Worm (Caenorhabditis elegans) whole organism, L4 larva: ENCODE results near the gene F59F5.3.

ENCODE experiments used
- F37D6.2 ChIP-seq: sonication (generic microtip); optimal IDR thresholded peaks from 2 replicates; lab custom pipeline; 2016; ENCODE audit warnings: mild to moderate bottlenecking, missing genetic modification characterization, missing compliant biosample characterization
- T26A8.4 ChIP-seq: fragments of 200-800 bp; sonication (Bioruptor generic); IDR thresholded peaks from 2 replicates; pipeline ENCODE4 v1.3.6; 2022; ENCODE audit warnings: missing genetic modification characterization, missing compliant biosample characterization
- Y48G9A.11 ChIP-seq: fragments of 200-800 bp; sonication (Bioruptor generic); IDR thresholded peaks from 2 replicates; pipeline ENCODE4 v1.3.6; 2022; ENCODE audit warnings: missing genetic modification reagents, missing genetic modification characterization, missing compliant biosample characterization
- Y5F2A.4 ChIP-seq: fragments of 200-800 bp; sonication (Bioruptor generic); optimal IDR thresholded peaks from 2 replicates; lab custom pipeline; 2018; ENCODE audit warnings: mild to moderate bottlenecking, missing genetic modification characterization, missing compliant biosample characterization
- Y75B8A.6 ChIP-seq: fragments of 200-800 bp; sonication (Bioruptor generic); IDR thresholded peaks from 2 replicates; pipeline ENCODE4 v1.3.6; 2022; ENCODE audit warnings: missing genetic modification reagents, missing genetic modification characterization, missing compliant biosample characterization
- ZK546.5 ChIP-seq, 2 experiments: sonication (generic microtip); optimal IDR thresholded peaks; 2 replicates each; lab custom pipeline; 2017; ENCODE audit warnings: missing biosample characterization in 2 of 2, missing genetic modification characterization in 2 of 2
- aha-1 ChIP-seq: fragments of 150-350 bp; peaks from one replicate; lab custom pipeline; 2014; ENCODE audit warnings: missing biosample characterization, missing genetic modification characterization
- arid-1 ChIP-seq: fragments of 200-800 bp; sonication (Bioruptor generic); conservative IDR thresholded peaks from 2 replicates; pipeline ENCODE4 v1.3.6; 2022; ENCODE audit warnings: missing genetic modification reagents, missing genetic modification characterization, missing compliant biosample characterization
- ceh-44 ChIP-seq: fragments of 200-800 bp; sonication (Bioruptor generic); IDR thresholded peaks from 2 replicates; pipeline ENCODE4 v1.3.6; 2022; ENCODE audit warnings: missing genetic modification reagents, missing genetic modification characterization, missing compliant biosample characterization
- ceh-62 ChIP-seq: sonication (generic microtip); optimal IDR thresholded peaks from 2 replicates; lab custom pipeline; 2017; ENCODE audit warnings: missing biosample characterization, missing genetic modification characterization
- ceh-82 ChIP-seq: sonication (generic microtip); optimal IDR thresholded peaks from 2 replicates; lab custom pipeline; 2017; ENCODE audit warnings: missing biosample characterization, missing genetic modification characterization
- ces-1 ChIP-seq: fragments of 150-350 bp; sonication (generic microtip); optimal IDR thresholded peaks from 4 replicates; lab custom pipeline; 2014; ENCODE audit warnings: missing biosample characterization, missing genetic modification reagents, missing genetic modification characterization
- ctbp-1 ChIP-seq: fragments of 200-800 bp; sonication (Bioruptor generic); IDR thresholded peaks from 2 replicates; pipeline ENCODE4 v1.3.6; 2022; ENCODE audit warnings: missing genetic modification reagents, missing genetic modification characterization, missing compliant biosample characterization
- daf-16 ChIP-seq, 3 experiments: sonication (generic microtip); optimal IDR thresholded peaks; 2 replicates each; lab custom pipeline; 2016 to 2017; ENCODE audit warnings: missing genetic modification characterization in 3 of 3, missing genetic modification reagents in 3 of 3, mild to moderate bottlenecking in 2 of 3, missing compliant biosample characterization in 2 of 3, missing biosample characterization in 1 of 3, moderate library complexity in 1 of 3
- dmd-6 ChIP-seq: fragments of 200-800 bp; sonication (Bioruptor generic); IDR thresholded peaks from 2 replicates; pipeline ENCODE4 v1.3.6; 2022; ENCODE audit warnings: missing genetic modification reagents, missing genetic modification characterization, missing compliant biosample characterization
- dpl-1 ChIP-seq: fragments of 150-350 bp; optimal IDR thresholded peaks from 2 replicates; lab custom pipeline; 2014; ENCODE audit warnings: missing biosample characterization, missing genetic modification reagents, missing genetic modification characterization
- egl-27 ChIP-seq: sonication (generic microtip); optimal IDR thresholded peaks from 3 replicates; lab custom pipeline; 2017; ENCODE audit warnings: missing biosample characterization, missing genetic modification reagents, missing genetic modification characterization
- hif-1 ChIP-seq, 2 experiments: sonication (generic microtip); optimal IDR thresholded peaks; 2 replicates each; lab custom pipeline; 2016 to 2017; ENCODE audit warnings: missing compliant biosample characterization in 2 of 2, missing genetic modification characterization in 2 of 2, missing genetic modification reagents in 2 of 2, missing genotype in 2 of 2, mild to moderate bottlenecking in 1 of 2
- hlh-30 ChIP-seq: sonication (generic microtip); optimal IDR thresholded peaks from 2 replicates; lab custom pipeline; 2017; ENCODE audit warnings: antibody characterized with exemption, mild to moderate bottlenecking, missing genetic modification characterization, missing compliant biosample characterization; ENCODE audit not compliant: insufficient read depth
- lim-7 ChIP-seq: fragments of 200-800 bp; sonication (Bioruptor generic); IDR thresholded peaks from 2 replicates; pipeline ENCODE4 v1.3.6; 2022; ENCODE audit warnings: missing genetic modification characterization, missing compliant biosample characterization
- lin-15B ChIP-seq: fragments of 150-350 bp; sonication (generic microtip); optimal IDR thresholded peaks from 3 replicates; lab custom pipeline; 2014; ENCODE audit warnings: missing biosample characterization, missing genetic modification characterization
- lin-29 ChIP-seq: fragments of 200-800 bp; sonication (Bioruptor generic); IDR thresholded peaks from 2 replicates; pipeline ENCODE4 v1.3.6; 2022; ENCODE audit warnings: missing genetic modification reagents, missing genetic modification characterization, missing compliant biosample characterization
- lin-38 ChIP-seq: fragments of 200-800 bp; sonication (Bioruptor generic); IDR thresholded peaks from 2 replicates; pipeline ENCODE4 v1.3.6; 2022; ENCODE audit warnings: missing genetic modification reagents, missing genetic modification characterization, missing compliant biosample characterization
- lir-3 ChIP-seq: sonication (generic microtip); optimal IDR thresholded peaks from 2 replicates; lab custom pipeline; 2016; ENCODE audit warnings: mild to moderate bottlenecking, missing genetic modification characterization, missing compliant biosample characterization
- lsy-2 ChIP-seq, 2 experiments: fragments of 150-350 bp in 1 of 2; sonication (generic microtip) in 1 of 2; optimal IDR thresholded peaks; 2 replicates each; lab custom pipeline; 2014 to 2017; ENCODE audit warnings: missing biosample characterization in 2 of 2, missing genetic modification characterization in 2 of 2
- madf-9 ChIP-seq: fragments of 200-800 bp; sonication (Bioruptor generic); conservative IDR thresholded peaks from 2 replicates; pipeline ENCODE4 v1.3.6; 2022; ENCODE audit warnings: missing genetic modification reagents, missing genetic modification characterization, missing compliant biosample characterization
- mxl-2 ChIP-seq: fragments of 200-800 bp; sonication (Bioruptor generic); conservative IDR thresholded peaks from 2 replicates; pipeline ENCODE4 v1.3.6; 2022; ENCODE audit warnings: missing genetic modification reagents, missing genetic modification characterization, missing compliant biosample characterization
- mxl-3 ChIP-seq: fragments of 200-800 bp; sonication (Bioruptor generic); optimal IDR thresholded peaks from 2 replicates; lab custom pipeline; 2018; ENCODE audit warnings: mild to moderate bottlenecking, missing genetic modification characterization, missing compliant biosample characterization
- nhr-102 ChIP-seq: sonication (generic microtip); optimal IDR thresholded peaks from 2 replicates; lab custom pipeline; 2016; ENCODE audit warnings: mild to moderate bottlenecking, missing genetic modification characterization, moderate library complexity, missing compliant biosample characterization
- nhr-111 ChIP-seq: fragments of 200-800 bp; sonication (Bioruptor generic); optimal IDR thresholded peaks from 2 replicates; lab custom pipeline; 2018; ENCODE audit warnings: mild to moderate bottlenecking, missing genetic modification characterization, missing compliant biosample characterization
- nhr-237 ChIP-seq: sonication (generic microtip); optimal IDR thresholded peaks from 2 replicates; lab custom pipeline; 2017; ENCODE audit warnings: missing biosample characterization, missing genetic modification characterization
- nhr-41 ChIP-seq: fragments of 200-800 bp; sonication (Bioruptor generic); IDR thresholded peaks from 2 replicates; pipeline ENCODE4 v1.3.6; 2022; ENCODE audit warnings: missing genetic modification reagents, missing genetic modification characterization, missing compliant biosample characterization
- nhr-48 ChIP-seq: sonication (generic microtip); optimal IDR thresholded peaks from 2 replicates; lab custom pipeline; 2016; ENCODE audit warnings: mild to moderate bottlenecking, missing genetic modification characterization, missing compliant biosample characterization
- nhr-76 ChIP-seq: fragments of 150-350 bp; optimal IDR thresholded peaks from 2 replicates; lab custom pipeline; 2014; ENCODE audit warnings: missing biosample characterization, missing genetic modification characterization
- pha-4 ChIP-seq, 2 experiments: fragments of 150-350 bp in 1 of 2; fragments of 200-800 bp in 1 of 2; sonication (Bioruptor generic) in 1 of 2; IDR thresholded peaks in 1 of 2; optimal IDR thresholded peaks in 1 of 2; 2 replicates each; pipeline versions ENCODE4 v1.3.6 to Lab custom; 2014 to 2022; ENCODE audit warnings: missing genetic modification characterization in 2 of 2, missing genetic modification reagents in 2 of 2, missing biosample characterization in 1 of 2, missing compliant biosample characterization in 1 of 2
- saeg-2 ChIP-seq: fragments of 200-800 bp; sonication (Bioruptor generic); IDR thresholded peaks from 2 replicates; pipeline ENCODE4 v1.3.6; 2022; ENCODE audit warnings: missing genetic modification reagents, missing genetic modification characterization, missing compliant biosample characterization
- set-16 ChIP-seq: fragments of 200-800 bp; sonication (Bioruptor generic); IDR thresholded peaks from 2 replicates; pipeline ENCODE4 v1.3.6; 2022; ENCODE audit warnings: missing genetic modification reagents, missing genetic modification characterization, missing compliant biosample characterization
- skn-1 ChIP-seq: fragments of 150-350 bp; optimal IDR thresholded peaks from 2 replicates; lab custom pipeline; 2014; ENCODE audit warnings: missing biosample characterization, missing genetic modification characterization
- unc-130 ChIP-seq: sonication (generic microtip); optimal IDR thresholded peaks from 2 replicates; lab custom pipeline; 2016; ENCODE audit warnings: missing genetic modification reagents, missing genetic modification characterization, missing compliant biosample characterization
- zfp-2 ChIP-seq: sonication (generic microtip); optimal IDR thresholded peaks from 2 replicates; lab custom pipeline; 2016; ENCODE audit warnings: mild to moderate bottlenecking, missing genetic modification characterization, missing compliant biosample characterization
- zfp-3 ChIP-seq: fragments of 200-800 bp; sonication (Bioruptor generic); conservative IDR thresholded peaks from 2 replicates; pipeline ENCODE4 v1.3.6; 2022; ENCODE audit warnings: missing genetic modification reagents, missing genetic modification characterization, missing compliant biosample characterization
- zip-11 ChIP-seq: fragments of 200-800 bp; sonication (Bioruptor generic); IDR thresholded peaks from 2 replicates; pipeline ENCODE4 v1.3.6; 2022; ENCODE audit warnings: missing genetic modification characterization, missing compliant biosample characterization

Gene F59F5.3

ce11 chrX:10566775-10567174 lies 24.6 kb upstream of the F59F5.3 start (continued):
- TF ChIP-seq madf-9 (GFP tag; lab: Robert Waterston, UW) (no peak), Y48G9A.11 (GFP tag; lab: Robert Waterston, UW) (no peak), ceh-62 (tag; lab: Kevin White, UChicago) (no peak), daf-16 (GFP tag; optimal IDR thresholded peaks at IDR 0.05; lab: Kevin White, UChicago) (no peak), daf-16 (tag; optimal IDR thresholded peaks at IDR 0.05; lab: Kevin White, UChicago) (peak; percentile 36), lir-3 (tag; lab: Kevin White, UChicago) (no peak), mxl-2 (GFP tag; lab: Robert Waterston, UW) (no peak), saeg-2 (GFP tag; lab: Robert Waterston, UW) (no peak), Y5F2A.4 (GFP tag; lab: Kevin White, UChicago) (no peak), arid-1 (GFP tag; lab: Robert Waterston, UW) (no peak), aha-1 (tag; lab: Kevin White, UChicago) (peak; percentile 75), T26A8.4 (no peak), ceh-82 (tag; lab: Kevin White, UChicago) (no peak)

ce11 chrX:10559203-10559602 lies 17.0 kb upstream of the F59F5.3 start, which contains the start of gene F59F5.7:
Gene F59F5.7 (plus strand): TSS chrX:10559503.
- TF ChIP-seq dpl-1 (GFP tag; lab: Kevin White, UChicago), result no peak
- peak; percentile 62 for TF ChIP-seq aha-1 (tag; lab: Kevin White, UChicago)
- no peak for TF ChIP-seq lim-7

- TF ChIP-seq lir-3 (tag; lab: Kevin White, UChicago) (no peak), aha-1 (tag; lab: Kevin White, UChicago) (peak; percentile 94)
Measured at ce11 chrX:10556764-10557163, 14.6 kb upstream of the F59F5.3 start.

DNA sequence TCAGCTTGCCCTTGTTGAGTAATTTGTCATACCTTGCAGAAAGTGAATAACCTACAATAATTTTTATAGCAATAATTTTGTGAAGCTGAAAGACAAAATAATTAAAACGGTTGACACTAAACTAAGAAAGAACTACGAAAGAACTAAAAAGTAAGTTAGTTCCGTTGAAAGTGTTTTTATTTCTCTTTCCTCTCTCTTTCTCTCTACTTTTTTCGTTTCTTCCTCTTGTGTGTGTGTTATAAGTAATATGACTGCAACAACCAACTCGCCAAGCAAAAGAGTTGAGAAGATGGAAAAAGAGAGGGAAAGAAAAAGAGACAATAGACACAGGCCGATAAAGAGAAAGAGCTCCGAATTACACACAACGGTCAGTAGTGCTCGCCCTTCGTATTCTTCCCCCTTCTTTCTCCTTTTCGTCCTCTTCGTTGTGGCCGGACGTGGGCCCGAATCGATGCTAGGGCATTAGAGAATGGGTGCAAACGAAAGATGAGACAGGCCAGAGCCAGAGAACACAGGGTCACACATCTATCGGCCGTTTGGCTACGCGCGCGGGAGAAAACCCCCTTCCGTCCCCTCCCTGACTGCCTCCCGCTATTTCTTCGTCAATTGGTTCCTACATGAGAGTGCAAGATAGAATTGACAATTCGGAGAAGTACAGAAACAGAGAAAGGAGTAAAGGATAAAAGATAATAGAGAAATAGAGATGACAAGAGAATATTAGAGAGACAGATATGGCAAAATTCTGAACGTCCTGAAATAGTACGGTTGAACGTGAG lies 13.2 kb upstream of the F59F5.3 start, which contains the start of gene syd-2:
Gene syd-2 (minus strand): TSS at position 51 of the 776 bp plus-strand sequence.
- peak; percentile 56 for TF ChIP-seq F37D6.2 (tag; lab: Kevin White, UChicago)
- TF ChIP-seq egl-27 (tag; lab: Kevin White, UChicago), result no peak
- TF ChIP-seq nhr-48, result peak; percentile 49
- peak in 1 of 2 experiments; percentile 42 for TF ChIP-seq hif-1 (tag; optimal IDR thresholded peaks at IDR 0.05; lab: Kevin White, UChicago)
- TF ChIP-seq hlh-30 (tag; lab: Kevin White, UChicago), result peak; percentile 70
- no peak for TF ChIP-seq nhr-111
- TF ChIP-seq zfp-3 (GFP tag; lab: Robert Waterston, UW), result no peak
- peak; percentile 21 for TF ChIP-seq dpl-1 (GFP tag; lab: Kevin White, UChicago)
- 0 out of 2 replicates have a peak, but pooled peaks have one; percentile 42 for TF ChIP-seq arid-1 (GFP tag; lab: Robert Waterston, UW)
- TF ChIP-seq zip-11 (GFP tag; lab: Robert Waterston, UW), result no peak
- TF ChIP-seq unc-130 (GFP tag; lab: Kevin White, UChicago), result no peak
- no peak for TF ChIP-seq nhr-41 (GFP tag; lab: Robert Waterston, UW)
- TF ChIP-seq lsy-2 (tag; optimal IDR thresholded peaks at IDR 0.05; lab: Kevin White, UChicago), result peak; percentile 65 to 71
- TF ChIP-seq lin-38 (GFP tag; lab: Robert Waterston, UW), result no peak
- TF ChIP-seq madf-9 (GFP tag; lab: Robert Waterston, UW), result no peak
- no peak for TF ChIP-seq ceh-44 (GFP tag; lab: Robert Waterston, UW)
- TF ChIP-seq saeg-2 (GFP tag; lab: Robert Waterston, UW), result no peak
- no peak for TF ChIP-seq zfp-2 (tag; lab: Kevin White, UChicago)
- TF ChIP-seq skn-1 (tag; lab: Kevin White, UChicago), result no peak
- no peak for TF ChIP-seq lin-29 (GFP tag; lab: Robert Waterston, UW)
- TF ChIP-seq set-16 (GFP tag; lab: Robert Waterston, UW), result peak; percentile 78
- TF ChIP-seq ces-1, result no peak
- no peak for TF ChIP-seq ZK546.5 (tag; optimal IDR thresholded peaks at IDR 0.05; lab: Kevin White, UChicago)
- TF ChIP-seq lin-15B, result no peak
- no peak for TF ChIP-seq nhr-102 (tag; lab: Kevin White, UChicago)
- peak; percentile 81; the same call in 1 of the 2 replicates for TF ChIP-seq ctbp-1 (GFP tag; lab: Robert Waterston, UW)
- TF ChIP-seq nhr-76 (tag; lab: Kevin White, UChicago), result no peak
- TF ChIP-seq pha-4 (GFP tag; IDR thresholded peaks at IDR 0.05; lab: Robert Waterston, UW), result no peak; the same call in 1 of the 2 replicates
- TF ChIP-seq pha-4 (tag; optimal IDR thresholded peaks at IDR 0.05; lab: Kevin White, UChicago), result no peak
- TF ChIP-seq Y75B8A.6 (GFP tag; lab: Robert Waterston, UW), result no peak
- TF ChIP-seq dmd-6, result peak; percentile 56
- TF ChIP-seq mxl-3 (GFP tag; lab: Kevin White, UChicago), result peak; percentile 34
- TF ChIP-seq nhr-237 (tag; lab: Kevin White, UChicago), result no peak
